Worm (Caenorhabditis elegans) whole organism, L3 larva: ENCODE results near the gene E03H12.4.
"Not testable (repeated sequence)": the region's sequence is repeated elsewhere in the genome, so short reads cannot be mapped to it uniquely, and the experiment has no call there.

ENCODE experiments used
- R02D3.7 ChIP-seq: fragments of 150-350 bp; optimal IDR thresholded peaks from 2 replicates; lab custom pipeline; 2014; ENCODE audit warnings: missing biosample characterization, missing genetic modification characterization
- ZK546.5 ChIP-seq: sonication (generic microtip); optimal IDR thresholded peaks from 2 replicates; lab custom pipeline; 2017; ENCODE audit warnings: missing biosample characterization, missing genetic modification characterization
- aly-2 ChIP-seq: fragments of 150-350 bp; optimal IDR thresholded peaks from 2 replicates; lab custom pipeline; 2014; ENCODE audit warnings: missing biosample characterization, missing genetic modification characterization
- ama-1 ChIP-seq: fragments of 150-350 bp; optimal IDR thresholded peaks from 2 replicates; lab custom pipeline; 2018
- ceh-16 ChIP-seq: sonication (generic microtip); optimal IDR thresholded peaks from 2 replicates; lab custom pipeline; 2017; ENCODE audit warnings: missing biosample characterization, missing genetic modification characterization
- ceh-28 ChIP-seq: fragments of 150-350 bp; optimal IDR thresholded peaks from 2 replicates; lab custom pipeline; 2014; ENCODE audit warnings: missing biosample characterization, missing genetic modification reagents, missing genetic modification characterization
- ceh-82 ChIP-seq: fragments of 150-350 bp; optimal IDR thresholded peaks from 2 replicates; lab custom pipeline; 2014; ENCODE audit warnings: missing biosample characterization, missing genetic modification characterization
- ceh-9 ChIP-seq: sonication (generic microtip); optimal IDR thresholded peaks from 2 replicates; lab custom pipeline; 2018; ENCODE audit warnings: missing biosample characterization, missing genetic modification characterization
- daf-12 ChIP-seq: fragments of 150-350 bp; optimal IDR thresholded peaks from 2 replicates; lab custom pipeline; 2014; ENCODE audit warnings: missing biosample characterization, missing genetic modification reagents, missing genetic modification characterization
- egl-5 ChIP-seq: fragments of 150-350 bp; optimal IDR thresholded peaks from 2 replicates; lab custom pipeline; 2017; ENCODE audit warnings: missing biosample characterization, missing genetic modification reagents, missing genetic modification characterization, inconsistent platforms
- elt-1 ChIP-seq: fragments of 150-350 bp; optimal IDR thresholded peaks from 2 replicates; lab custom pipeline; 2014; ENCODE audit warnings: missing biosample characterization, missing genetic modification characterization
- elt-3 ChIP-seq, 3 experiments: fragments of 150-350 bp in 1 of 3; sonication (generic microtip) in 2 of 3; optimal IDR thresholded peaks; 2 replicates in 2 of 3; 4 replicates in 1 of 3; lab custom pipeline; 2014 to 2017; ENCODE audit warnings: missing biosample characterization in 3 of 3, missing genetic modification characterization in 3 of 3
- fkh-10 ChIP-seq: sonication (generic microtip); optimal IDR thresholded peaks from 2 replicates; lab custom pipeline; 2017; ENCODE audit warnings: missing biosample characterization, missing genetic modification reagents, missing genetic modification characterization
- fkh-2 ChIP-seq: fragments of 150-350 bp; optimal IDR thresholded peaks from 2 replicates; lab custom pipeline; 2014; ENCODE audit warnings: missing biosample characterization, missing genetic modification reagents, missing genetic modification characterization
- hmg-11 ChIP-seq: sonication (generic microtip); optimal IDR thresholded peaks from 2 replicates; lab custom pipeline; 2016; ENCODE audit warnings: missing genetic modification characterization, missing compliant biosample characterization
- lin-15B ChIP-seq: fragments of 150-350 bp; optimal IDR thresholded peaks from 2 replicates; lab custom pipeline; 2014; ENCODE audit warnings: missing biosample characterization, missing genetic modification characterization
- lin-39 ChIP-seq: fragments of 150-350 bp; optimal IDR thresholded peaks from 2 replicates; lab custom pipeline; 2018; ENCODE audit warnings: missing biosample characterization, missing genetic modification reagents, missing genetic modification characterization
- lsy-12 ChIP-seq: sonication (generic microtip); optimal IDR thresholded peaks from 2 replicates; lab custom pipeline; 2016; ENCODE audit warnings: mild to moderate bottlenecking, missing genetic modification characterization, missing compliant biosample characterization
- mdl-1 ChIP-seq: fragments of 150-350 bp; optimal IDR thresholded peaks from 2 replicates; lab custom pipeline; 2014; ENCODE audit warnings: missing biosample characterization, missing genetic modification characterization
- nfya-1 ChIP-seq: sonication (generic microtip); optimal IDR thresholded peaks from 2 replicates; lab custom pipeline; 2017; ENCODE audit warnings: missing genetic modification characterization, mild to moderate bottlenecking, missing compliant biosample characterization, antibody characterized with exemption, moderate library complexity; ENCODE audit not compliant: insufficient read depth
- nhr-12 ChIP-seq: fragments of 150-350 bp; optimal IDR thresholded peaks from 2 replicates; lab custom pipeline; 2014; ENCODE audit warnings: missing biosample characterization, missing genetic modification characterization
- nhr-25 ChIP-seq: sonication (generic microtip); optimal IDR thresholded peaks from 2 replicates; lab custom pipeline; 2017; ENCODE audit warnings: missing biosample characterization, missing genetic modification characterization
- nhr-28 ChIP-seq: fragments of 150-350 bp; optimal IDR thresholded peaks from 2 replicates; lab custom pipeline; 2014; ENCODE audit warnings: missing biosample characterization, missing genetic modification characterization
- nhr-76 ChIP-seq: fragments of 150-350 bp; sonication (generic microtip); optimal IDR thresholded peaks from 5 replicates; lab custom pipeline; 2014; ENCODE audit warnings: missing biosample characterization, missing genetic modification characterization
- nhr-77 ChIP-seq: fragments of 150-350 bp; optimal IDR thresholded peaks from 2 replicates; lab custom pipeline; 2014; ENCODE audit warnings: missing biosample characterization, missing genetic modification characterization
- pha-4 ChIP-seq: fragments of 150-350 bp; optimal IDR thresholded peaks from 2 replicates; lab custom pipeline; 2014; ENCODE audit warnings: missing biosample characterization, missing genetic modification reagents, missing genetic modification characterization
- pqm-1 ChIP-seq: fragments of 150-350 bp; optimal IDR thresholded peaks from 2 replicates; lab custom pipeline; 2017; ENCODE audit warnings: missing biosample characterization, missing genetic modification characterization, inconsistent platforms
- snpc-4 ChIP-seq: fragments of 150-350 bp; optimal IDR thresholded peaks from 2 replicates; lab custom pipeline; 2014; ENCODE audit warnings: missing biosample characterization, missing genetic modification characterization
- tbx-2 ChIP-seq: sonication (generic microtip); optimal IDR thresholded peaks from 2 replicates; lab custom pipeline; 2016; ENCODE audit warnings: mild to moderate bottlenecking, missing genetic modification characterization, missing compliant biosample characterization
- unc-39 ChIP-seq: sonication (generic microtip); optimal IDR thresholded peaks from 4 replicates; lab custom pipeline; 2017; ENCODE audit warnings: missing biosample characterization, missing genetic modification characterization
- zag-1 ChIP-seq: fragments of 150-350 bp; optimal IDR thresholded peaks from 2 replicates; lab custom pipeline; 2014; ENCODE audit warnings: missing biosample characterization, missing genetic modification characterization
- ztf-4 ChIP-seq: fragments of 150-350 bp; optimal IDR thresholded peaks from 2 replicates; lab custom pipeline; 2014; ENCODE audit warnings: missing biosample characterization, missing genetic modification characterization

E03H12.4 gene

ce11 chrIV:4995842-4996241 is 13.4 kb downstream of the E03H12.4 start, which contains the start of gene ssq-2:
TSS of gene ssq-2 (plus strand) at chrIV:4996142.
- TF ChIP-seq lin-39 (no peak), nhr-77 (no peak), ztf-4 (no peak)

ce11 chrIV:4996956-4997355 is 14.6 kb downstream of the E03H12.4 start:
- TF ChIP-seq R02D3.7 (tag; lab: Kevin White, UChicago): no peak
- no peak for TF ChIP-seq lsy-12
- no peak for TF ChIP-seq elt-1
- no peak for TF ChIP-seq nhr-12
- no peak for TF ChIP-seq nhr-28 (tag; lab: Kevin White, UChicago)
- TF ChIP-seq aly-2 (tag; lab: Kevin White, UChicago): no peak
- no peak for TF ChIP-seq ceh-82
- no peak for TF ChIP-seq nfya-1 (tag; lab: Kevin White, UChicago)
- TF ChIP-seq ZK546.5 (tag; lab: Kevin White, UChicago): no peak
- TF ChIP-seq ceh-9 (tag; lab: Kevin White, UChicago): no peak
- no peak for TF ChIP-seq nhr-77
- TF ChIP-seq nhr-25 (tag; lab: Kevin White, UChicago): no peak
- TF ChIP-seq elt-3 (tag; optimal IDR thresholded peaks at IDR 0.05; lab: Kevin White, UChicago): no peak
- TF ChIP-seq, all 47 proteins: peak for 0

ce11 chrIV:5002448-5002847 is 20.1 kb downstream of the E03H12.4 start, which contains the start of gene pes-1:
TSS of gene pes-1 (plus strand) at chrIV:5002748.
- no peak for TF ChIP-seq ztf-4
- no peak for TF ChIP-seq lin-39
- TF ChIP-seq mdl-1 (tag; lab: Kevin White, UChicago): no peak
- TF ChIP-seq unc-39 (tag; lab: Kevin White, UChicago): no peak
- no peak for TF ChIP-seq daf-12
- TF ChIP-seq ceh-16 (tag; lab: Kevin White, UChicago): no peak
- no peak for TF ChIP-seq lsy-12

ce11 chrIV:5005154-5005553 is 22.8 kb downstream of the E03H12.4 start:
- no peak for TF ChIP-seq lsy-12
- no peak for TF ChIP-seq elt-1
- no peak for TF ChIP-seq ztf-4
- no peak for TF ChIP-seq hmg-11 (tag; lab: Kevin White, UChicago)

- no peak for TF ChIP-seq nhr-12
- TF ChIP-seq hmg-11 (tag; lab: Kevin White, UChicago): no peak
- TF ChIP-seq, all 47 proteins: peak for 0
Measured at ce11 chrIV:5008378-5008777, 26.0 kb downstream of the E03H12.4 start, which contains the start of gene srm-2. TSS of gene srm-2 (plus strand) at chrIV:5008678.

- TF ChIP-seq nhr-25 (tag; lab: Kevin White, UChicago): no peak
- TF ChIP-seq aly-2 (tag; lab: Kevin White, UChicago): no peak
- TF ChIP-seq zag-1 (tag; lab: Kevin White, UChicago): no peak
- no peak for TF ChIP-seq fkh-10 (GFP tag; lab: Kevin White, UChicago)
- no peak for TF ChIP-seq tbx-2 (tag; lab: Kevin White, UChicago)
- TF ChIP-seq ceh-82: no peak
- TF ChIP-seq snpc-4: no peak
- no peak for TF ChIP-seq nhr-76
- TF ChIP-seq pqm-1 (tag; lab: Kevin White, UChicago): no peak
- TF ChIP-seq egl-5: no peak
- no peak for TF ChIP-seq ceh-28
- TF ChIP-seq lin-15B: no peak
- TF ChIP-seq lin-39: no peak
- no peak for TF ChIP-seq ceh-16 (tag; lab: Kevin White, UChicago)
- no peak for TF ChIP-seq fkh-2 (tag; lab: Kevin White, UChicago)
Measured at ce11 chrIV:5012241-5012640, 29.8 kb downstream of the E03H12.4 start, which contains the start of gene srm-1. TSS of gene srm-1 (plus strand) at chrIV:5012541.

- not testable (repeated sequence) for TF ChIP-seq ama-1 (lab: Kevin White, UChicago); hmg-11 (tag; lab: Kevin White, UChicago); pha-4
Measured at ce11 chrIV:5016461-5016860, 34.1 kb downstream of the E03H12.4 start, which contains the start of gene ssq-4. TSS of gene ssq-4 (plus strand) at chrIV:5016479.
